Fruit fly (Drosophila melanogaster) ovary, adult (tissue): ENCODE data around the gene scu.

Experiments used
- CG17801 ChIP-seq: fragments of 200-800 bp; optimal IDR thresholded peaks from 2 replicates; lab custom pipeline; 2019; ENCODE audit warnings: missing biosample characterization, mild to moderate bottlenecking, missing genetic modification characterization, moderate library complexity; ENCODE audit not compliant: partially characterized antibody

scu gene

DNA sequence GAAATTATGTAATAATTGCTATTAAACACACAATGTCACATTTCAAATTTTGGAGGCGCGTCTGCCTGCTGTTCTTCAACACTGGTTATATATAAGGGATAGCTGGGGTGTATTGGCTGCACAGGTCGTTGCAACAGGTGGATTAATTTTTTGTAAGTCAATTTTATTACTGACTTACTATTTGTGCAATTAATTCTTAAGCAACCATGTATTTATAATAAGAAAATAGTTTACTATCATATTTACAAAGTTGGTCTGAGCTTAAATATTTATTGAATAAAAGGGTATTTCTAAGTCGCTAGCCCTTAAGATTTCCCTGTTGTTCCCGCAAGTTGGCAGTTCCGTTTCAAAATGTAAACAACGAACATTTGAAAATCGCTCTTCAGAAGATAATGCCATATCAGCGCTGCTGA is 1.8 kb downstream of the scu start, which contains the start of gene RhoGAP16F:
Gene RhoGAP16F (plus strand): TSS at position 336 of the 413 bp plus-strand sequence.
- TF ChIP-seq CG17801 (GFP tag; lab: Kevin White, UChicago), result peak; percentile 88

DNA sequence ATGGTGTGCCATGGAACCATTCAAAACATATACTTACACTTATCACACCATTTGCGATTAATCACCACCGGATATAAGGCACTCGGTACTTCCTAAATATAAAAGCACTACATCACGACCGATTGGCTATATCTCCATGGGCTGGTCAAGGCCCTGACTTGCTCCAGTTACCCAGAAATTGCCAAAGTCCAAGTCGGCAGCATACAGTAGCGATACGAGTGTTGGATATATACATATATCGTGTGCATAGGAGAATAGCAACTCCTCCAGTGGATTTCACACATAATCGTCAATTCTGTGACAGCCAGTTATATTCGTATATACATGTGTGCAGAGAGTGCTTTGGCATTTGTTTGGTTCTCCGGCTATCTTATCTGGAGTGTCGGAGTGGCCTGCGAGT is 3.1 kb downstream of the scu start:
- TF ChIP-seq CG17801 (GFP tag; lab: Kevin White, UChicago), result no peak

DNA sequence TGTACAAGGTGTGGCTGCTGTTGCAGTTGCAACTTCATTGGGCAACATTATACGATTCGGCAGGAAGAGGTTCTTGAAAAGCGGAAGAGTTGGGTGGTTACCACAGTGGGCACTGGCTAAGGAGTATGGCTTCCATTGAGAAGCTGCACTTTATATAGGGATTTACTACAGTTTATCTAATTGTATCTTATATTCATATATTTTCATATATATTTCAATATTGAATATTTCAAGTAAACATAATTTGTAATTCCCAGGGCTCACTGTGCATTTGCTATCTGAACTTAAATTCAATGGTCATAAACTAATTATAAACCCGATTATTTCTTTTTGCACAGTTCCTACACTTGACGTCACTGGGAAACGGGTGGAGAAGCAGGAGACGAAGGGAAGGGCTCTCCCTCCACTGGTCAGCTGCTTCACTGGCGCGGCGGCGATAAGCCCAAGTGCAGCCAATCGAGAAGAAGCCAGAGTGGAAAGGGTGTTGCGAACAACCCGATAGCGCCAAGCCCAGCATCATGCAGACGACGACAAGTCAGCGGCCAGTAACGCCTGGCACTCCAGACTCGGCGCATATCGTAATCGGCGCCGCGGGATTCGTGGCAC is 3.8 kb downstream of the scu start:
- TF ChIP-seq CG17801 (GFP tag; lab: Kevin White, UChicago), result no peak

DNA sequence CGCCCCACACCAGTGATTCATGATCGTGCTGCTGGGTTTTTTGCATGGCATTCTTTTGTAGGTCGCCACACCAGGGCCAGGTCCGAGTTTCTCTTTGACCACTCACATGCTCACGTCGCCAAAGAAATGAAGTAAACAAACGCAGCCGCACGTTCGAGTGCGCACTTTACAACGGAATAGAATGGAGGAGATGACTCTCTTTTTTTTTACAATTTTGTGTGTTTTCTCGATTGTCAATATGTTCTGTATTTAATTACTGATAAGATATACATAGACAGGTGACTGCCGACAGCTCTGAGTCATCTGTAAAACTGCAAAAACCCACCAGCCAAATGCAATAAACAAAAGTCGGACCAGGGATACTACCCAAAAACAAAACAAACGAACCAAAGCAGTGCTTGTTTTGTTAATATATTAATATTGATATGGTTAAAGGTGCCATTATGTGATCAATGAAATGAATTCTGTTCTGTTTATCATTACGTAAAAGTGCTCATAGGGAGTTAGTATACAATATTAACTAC is 9.1 kb downstream of the scu start:
- no peak for TF ChIP-seq CG17801 (GFP tag; lab: Kevin White, UChicago)

DNA sequence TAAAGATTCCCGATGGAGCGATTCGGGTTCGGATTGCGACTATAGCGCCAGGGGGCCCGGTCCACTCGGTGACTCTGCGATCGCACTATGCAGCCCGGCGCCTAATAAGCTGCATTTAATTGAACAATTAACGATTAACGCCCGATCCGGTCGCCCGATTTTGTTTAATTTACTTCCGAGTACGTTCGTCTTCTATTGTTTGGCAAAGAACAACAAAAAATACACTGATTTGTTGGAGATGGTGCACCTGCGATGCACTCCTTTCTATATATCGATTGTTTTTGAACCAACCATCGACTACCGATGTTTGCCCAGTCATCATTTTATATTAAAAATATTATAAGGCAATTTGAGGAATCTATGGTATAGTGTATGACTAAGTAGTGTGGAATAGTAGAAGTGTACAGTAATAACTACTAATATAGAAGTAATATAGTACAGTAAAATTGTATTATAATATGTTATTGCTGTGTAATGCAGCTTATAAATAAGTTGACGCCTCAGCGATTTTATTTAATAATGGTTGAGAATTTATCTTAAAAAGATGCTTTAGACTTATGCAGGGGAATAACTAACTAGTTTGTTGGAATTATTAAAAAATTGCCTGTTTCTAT is 10.1 kb downstream of the scu start, which contains the start of gene Mvb12:
Gene Mvb12 (minus strand): TSS at position 217 of the 614 bp plus-strand sequence.
- no peak for TF ChIP-seq CG17801 (GFP tag; lab: Kevin White, UChicago)

DNA sequence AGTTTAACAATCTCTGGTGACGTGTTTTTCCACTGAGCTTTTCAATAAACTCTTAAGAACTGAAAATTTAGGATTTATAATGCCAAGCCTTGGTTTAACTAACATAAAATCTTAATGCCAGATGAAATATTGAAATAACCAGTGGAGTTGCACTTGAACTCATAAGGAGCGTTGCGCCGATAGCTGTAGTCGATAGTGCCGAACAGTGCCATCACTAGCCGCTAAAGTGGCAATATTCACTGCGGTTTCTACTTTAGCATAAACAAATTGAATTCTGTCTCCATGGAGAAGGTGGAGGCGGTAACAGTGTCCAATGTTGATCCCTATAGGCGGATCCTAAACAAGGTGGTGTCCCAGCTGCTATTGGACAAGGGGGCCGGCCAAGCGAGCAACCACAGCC is 10.7 kb downstream of the scu start, which contains the start of gene Taf8:
Gene Taf8 (plus strand): TSS at position 193 of the 400 bp plus-strand sequence.
- no peak for TF ChIP-seq CG17801 (GFP tag; lab: Kevin White, UChicago)

DNA sequence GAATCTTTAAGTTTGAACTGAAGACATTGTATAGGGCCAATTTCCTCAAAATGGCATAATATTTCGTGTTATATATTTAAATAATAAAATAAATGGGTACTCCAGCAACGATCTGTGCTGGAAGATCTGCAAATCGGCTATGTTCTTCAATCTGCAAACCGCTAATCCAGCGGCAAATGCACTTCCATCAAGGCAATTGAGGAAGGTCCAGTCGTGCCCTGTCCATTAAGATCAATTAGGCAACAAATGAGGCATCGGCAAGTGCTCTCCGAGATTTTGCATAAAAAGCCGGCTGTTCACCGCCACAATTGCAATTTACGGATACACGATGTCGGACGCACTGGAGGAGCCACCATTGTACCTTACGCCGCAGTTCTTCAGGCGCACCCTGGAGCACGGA is 12.3 kb downstream of the scu start, which contains the start of gene CG7135:
Gene CG7135 (plus strand): TSS at position 301 of the 400 bp plus-strand sequence.
- no peak for TF ChIP-seq CG17801 (GFP tag; lab: Kevin White, UChicago)

DNA sequence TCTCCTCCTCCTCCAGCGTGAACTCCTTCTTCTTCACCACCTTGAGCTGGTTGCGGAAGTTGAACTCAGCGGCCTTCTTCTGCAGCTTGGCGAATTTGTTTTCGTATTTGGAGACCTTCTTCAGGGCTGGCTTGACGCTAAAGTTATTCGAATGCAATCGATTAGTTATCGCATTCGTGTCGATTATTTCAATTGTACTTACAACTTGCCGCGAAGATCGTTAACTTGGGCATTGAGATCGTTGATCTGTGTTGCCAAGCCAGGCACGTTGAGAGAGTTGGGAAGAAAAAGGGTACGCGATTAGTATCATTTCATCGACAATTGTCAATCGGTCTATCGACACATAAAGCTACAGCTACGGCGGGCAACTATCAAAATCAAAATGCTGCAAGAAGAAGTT is 15.6 kb downstream of the scu start:
- no peak for TF ChIP-seq CG17801 (GFP tag; lab: Kevin White, UChicago)

DNA sequence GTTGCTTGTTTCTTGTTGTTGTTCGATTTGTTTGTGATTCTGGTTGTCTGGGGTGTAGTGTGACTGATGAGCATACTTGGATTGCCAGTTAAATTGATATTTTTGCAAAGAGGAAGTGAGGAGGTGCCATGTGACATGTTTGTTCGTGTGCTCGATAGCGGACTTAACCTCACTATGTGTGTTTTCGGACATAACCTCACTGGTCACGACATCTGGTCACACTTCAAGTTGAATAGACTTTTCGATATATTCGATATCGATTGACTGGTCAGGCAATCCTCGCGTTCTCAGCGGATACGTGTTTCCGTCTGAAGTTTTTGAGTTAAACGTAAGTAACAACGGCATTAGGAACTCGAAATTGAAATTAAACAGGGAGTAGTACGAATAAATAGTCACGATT is 17.6 kb downstream of the scu start:
- no peak for TF ChIP-seq CG17801 (GFP tag; lab: Kevin White, UChicago)

DNA sequence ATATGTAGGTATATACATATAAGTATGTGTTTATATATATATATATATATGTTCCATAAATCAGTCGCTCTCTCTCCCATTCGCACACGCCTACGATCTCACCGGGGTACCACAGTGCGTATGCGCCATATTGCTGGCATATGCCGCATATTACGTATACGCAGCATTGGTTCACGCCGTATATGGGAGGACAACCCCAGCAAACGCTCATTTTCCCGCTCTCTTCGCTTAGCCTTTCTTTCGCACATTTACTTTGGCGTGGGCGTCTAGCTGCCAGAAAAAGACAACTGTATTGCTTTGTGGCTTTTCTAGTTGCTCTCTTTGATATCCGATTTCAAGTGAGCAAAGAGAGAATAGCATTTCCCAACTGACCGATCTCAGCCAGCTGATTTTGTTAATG is 23.7 kb downstream of the scu start:
- no peak for TF ChIP-seq CG17801 (GFP tag; lab: Kevin White, UChicago)

DNA sequence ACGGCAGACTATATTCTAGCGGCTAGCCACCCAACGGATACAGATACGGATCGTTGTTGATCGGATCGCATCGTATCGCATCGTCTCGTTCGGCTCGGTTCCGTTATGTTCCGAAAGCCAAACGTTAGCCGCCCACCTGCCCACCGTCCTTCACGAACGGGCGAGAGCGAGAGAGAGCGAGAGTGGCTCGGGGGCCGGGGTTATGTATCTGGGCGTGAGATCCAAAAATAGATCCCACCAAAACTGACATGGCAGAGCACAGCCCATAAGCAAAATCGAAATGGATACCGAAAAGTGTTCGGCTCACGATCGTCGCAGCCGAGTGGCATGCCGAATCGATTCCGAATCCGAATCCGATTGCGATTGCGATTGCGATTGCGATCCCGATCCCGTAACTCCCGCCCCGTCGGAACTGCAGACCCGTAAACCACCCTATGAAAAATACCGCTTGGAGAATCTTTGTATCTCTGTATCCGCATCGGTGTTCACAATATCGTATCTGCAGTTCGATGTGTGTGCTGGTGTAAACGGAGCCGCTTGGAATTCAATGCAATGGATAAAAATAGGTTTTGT is 25.8 kb downstream of the scu start, which contains the start of gene wupA:
Gene wupA (minus strand): TSS at position 112 of the 573 bp plus-strand sequence.
- TF ChIP-seq CG17801 (GFP tag; lab: Kevin White, UChicago), result no peak

DNA sequence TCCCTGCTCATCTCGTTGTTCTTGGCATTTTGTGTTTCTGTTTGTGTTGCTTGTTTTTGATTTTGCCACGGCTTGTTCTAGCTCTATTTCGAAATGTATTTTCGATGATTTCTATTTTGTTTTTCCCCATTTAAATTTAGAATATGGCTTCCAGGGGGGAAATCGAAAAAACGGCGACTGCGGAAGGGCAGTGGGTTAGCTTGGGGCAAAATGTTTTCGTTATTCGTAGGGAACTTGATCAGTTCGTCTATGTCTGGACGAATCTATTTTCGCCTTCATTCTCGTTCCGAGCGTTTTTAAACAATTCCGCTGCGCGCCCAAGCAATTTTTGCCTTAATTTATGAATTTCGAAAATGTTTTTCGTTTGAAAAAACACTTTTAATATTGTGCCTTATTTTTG is 27.5 kb downstream of the scu start:
- no peak for TF ChIP-seq CG17801 (GFP tag; lab: Kevin White, UChicago)

DNA sequence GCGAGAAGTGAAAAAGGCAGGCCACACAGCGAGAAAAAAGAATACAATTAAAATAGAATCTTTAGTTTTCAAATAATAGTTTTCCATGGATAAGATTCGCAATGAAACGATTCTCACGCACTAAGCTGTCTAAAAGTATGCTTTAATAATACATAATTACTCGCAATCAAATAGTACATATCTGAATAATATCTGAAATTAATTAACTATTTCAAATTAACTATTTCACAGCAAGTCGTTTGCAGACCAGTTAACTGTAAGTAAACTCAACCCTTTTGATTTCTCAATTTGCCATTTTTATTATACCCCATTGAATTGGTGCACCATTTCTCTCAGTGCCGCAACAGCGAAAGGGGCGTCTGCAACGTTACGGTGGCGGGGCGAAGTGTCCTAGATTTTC is 34.5 kb downstream of the scu start:
- no peak for TF ChIP-seq CG17801 (GFP tag; lab: Kevin White, UChicago)

DNA sequence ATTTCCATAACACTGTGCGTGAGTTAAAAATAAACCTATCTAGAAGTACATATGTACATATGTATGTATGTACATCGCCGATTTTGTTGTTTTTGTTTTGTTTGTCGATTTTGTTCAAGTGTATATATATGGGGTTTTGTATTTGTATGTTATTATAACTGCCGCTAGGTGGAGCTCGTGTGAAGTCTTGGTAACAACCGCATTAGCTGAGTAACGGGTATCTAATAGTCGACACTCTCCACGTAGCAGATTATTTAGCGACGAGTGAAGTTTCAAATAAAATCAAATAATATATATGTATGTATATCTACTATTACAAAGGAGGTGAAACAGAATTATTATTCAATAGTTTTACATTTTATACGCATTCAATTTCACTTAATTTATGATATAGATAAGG is 38.2 kb downstream of the scu start:
- no peak for TF ChIP-seq CG17801 (GFP tag; lab: Kevin White, UChicago)

DNA sequence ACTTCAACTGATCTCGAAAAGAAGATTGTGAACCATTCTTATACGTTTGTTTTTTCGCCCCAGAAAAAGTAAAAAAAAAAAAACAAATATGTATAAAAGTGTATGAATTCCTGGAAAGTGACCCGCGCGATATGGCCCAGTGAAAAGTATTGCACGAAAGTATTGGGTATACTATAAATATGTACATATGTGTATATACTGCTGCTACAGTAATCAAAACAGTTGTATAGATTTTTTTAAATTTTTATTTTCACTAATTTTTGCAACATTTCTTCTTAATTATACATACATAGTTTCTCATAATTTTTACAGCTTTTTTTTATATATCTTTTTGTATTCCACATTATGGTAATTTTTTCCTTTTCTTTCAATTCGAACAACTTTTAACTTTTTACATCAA is 39.1 kb downstream of the scu start, which contains the start of gene CG43133:
Gene CG43133 (minus strand): TSS at position 11 of the 400 bp plus-strand sequence.
- no peak for TF ChIP-seq CG17801 (GFP tag; lab: Kevin White, UChicago)
